Fruit fly (Drosophila melanogaster) whole organism, embryonic: ENCODE measurements around the gene CG5435.

Experiments used
- ATbp ChIP-seq: fragments of 200-800 bp; sonication (Bioruptor generic); optimal IDR thresholded peaks from 2 replicates; lab custom pipeline; 2017; ENCODE audit warnings: missing biosample characterization, mild to moderate bottlenecking, missing genetic modification characterization, missing genetic modification reagents
- Antp ChIP-seq: fragments of 200-800 bp; sonication (Bioruptor generic); optimal IDR thresholded peaks from 3 replicates; lab custom pipeline; 2016; ENCODE audit warnings: missing biosample characterization, missing genetic modification characterization
- CG10565 ChIP-seq: fragments of 200-800 bp; sonication (Bioruptor generic); optimal IDR thresholded peaks from 3 replicates; lab custom pipeline; 2016; ENCODE audit warnings: missing biosample characterization, mild to moderate bottlenecking, missing genetic modification characterization
- CG11398 ChIP-seq: fragments of 200-800 bp; sonication (Bioruptor generic); optimal IDR thresholded peaks from 2 replicates; lab custom pipeline; 2016; ENCODE audit warnings: missing biosample characterization, missing genetic modification characterization
- CG13775 ChIP-seq: fragments of 200-800 bp; sonication (Bioruptor generic); optimal IDR thresholded peaks from 3 replicates; lab custom pipeline; 2017; ENCODE audit warnings: missing biosample characterization, mild to moderate bottlenecking, missing genetic modification characterization
- CG15696 ChIP-seq: fragments of 200-800 bp; sonication (Bioruptor generic); optimal IDR thresholded peaks from 2 replicates; lab custom pipeline; 2019; ENCODE audit warnings: missing biosample characterization, mild to moderate bottlenecking, missing genetic modification characterization, moderate library complexity
- CG1603 ChIP-seq: fragments of 200-800 bp; sonication (Bioruptor generic); optimal IDR thresholded peaks from 2 replicates; lab custom pipeline; 2019; ENCODE audit warnings: missing biosample characterization, mild to moderate bottlenecking, missing genetic modification characterization, moderate library complexity
- CG16815 ChIP-seq: fragments of 200-800 bp; sonication (Bioruptor generic); optimal IDR thresholded peaks from 3 replicates; lab custom pipeline; 2017; ENCODE audit warnings: missing biosample characterization, mild to moderate bottlenecking, missing genetic modification characterization
- CG17186 ChIP-seq: fragments of 200-800 bp; sonication (Bioruptor generic); optimal IDR thresholded peaks from 3 replicates; lab custom pipeline; 2017; ENCODE audit warnings: missing biosample characterization, missing genetic modification reagents, missing genetic modification characterization
- CG17385 ChIP-seq: fragments of 200-800 bp; sonication (Bioruptor generic); optimal IDR thresholded peaks from 3 replicates; lab custom pipeline; 2018; ENCODE audit warnings: missing biosample characterization, mild to moderate bottlenecking, missing genetic modification characterization
- CG1792 ChIP-seq: fragments of 200-800 bp; sonication (Bioruptor generic); optimal IDR thresholded peaks from 2 replicates; lab custom pipeline; 2016; ENCODE audit warnings: missing biosample characterization, missing genetic modification characterization
- CG18599 ChIP-seq: fragments of 200-800 bp; sonication (Bioruptor generic); optimal IDR thresholded peaks from 3 replicates; lab custom pipeline; 2017; ENCODE audit warnings: missing biosample characterization, missing genetic modification characterization, mild to moderate bottlenecking, moderate library complexity, missing genetic modification reagents
- CG32767 ChIP-seq: fragments of 200-800 bp; sonication (Bioruptor generic); IDR thresholded peaks from 2 replicates; pipeline ENCODE4 v1.3.6; 2022; ENCODE audit warnings: missing biosample characterization, missing genetic modification characterization
- CG34224 ChIP-seq: fragments of 200-800 bp; sonication (Bioruptor generic); IDR thresholded peaks from 3 replicates; pipeline ENCODE4 v1.3.6; 2022; ENCODE audit warnings: missing biosample characterization, missing genetic modification characterization; ENCODE audit not compliant: partially characterized antibody
- CG4424 ChIP-seq: fragments of 200-800 bp; sonication (Bioruptor generic); optimal IDR thresholded peaks from 3 replicates; lab custom pipeline; 2016; ENCODE audit warnings: missing biosample characterization, missing genetic modification characterization
- CG4617 ChIP-seq: fragments of 200-800 bp; sonication (Bioruptor generic); optimal IDR thresholded peaks from 3 replicates; lab custom pipeline; 2016; ENCODE audit warnings: missing biosample characterization, missing genetic modification characterization, borderline replicate concordance
- CG4730 ChIP-seq: fragments of 200-800 bp; sonication (Bioruptor generic); IDR thresholded peaks from 2 replicates; pipeline ENCODE4 v1.3.6; 2022; ENCODE audit warnings: missing biosample characterization, missing genetic modification characterization
- CG6689 ChIP-seq: fragments of 200-800 bp; sonication (Bioruptor generic); IDR thresholded peaks from 2 replicates; pipeline ENCODE4 v1.3.6; 2022; ENCODE audit warnings: missing biosample characterization, missing genetic modification characterization
- CG8290 ChIP-seq, 3 experiments: fragments of 200-800 bp; sonication (Bioruptor generic); optimal IDR thresholded peaks; 2 replicates each; lab custom pipeline; 2016 to 2019; ENCODE audit warnings: missing biosample characterization in 3 of 3, missing genetic modification characterization in 3 of 3, mild to moderate bottlenecking in 2 of 3, moderate library complexity in 1 of 3
- CG8359 ChIP-seq: fragments of 200-800 bp; sonication (Bioruptor generic); optimal IDR thresholded peaks from 2 replicates; lab custom pipeline; 2017; ENCODE audit warnings: missing biosample characterization, mild to moderate bottlenecking, missing genetic modification characterization, borderline replicate concordance
- D19A ChIP-seq: fragments of 200-800 bp; optimal IDR thresholded peaks from 3 replicates; lab custom pipeline; 2019; ENCODE audit warnings: missing biosample characterization, mild to moderate bottlenecking, missing genetic modification characterization, moderate library complexity
- Dll ChIP-seq: fragments of 200-800 bp; sonication (Bioruptor generic); IDR thresholded peaks from 4 replicates; pipeline ENCODE4 v1.3.6; 2022; ENCODE audit warnings: missing biosample characterization, missing genetic modification characterization; ENCODE audit not compliant: partially characterized antibody
- HmgZ ChIP-seq: fragments of 200-800 bp; sonication (Bioruptor generic); optimal IDR thresholded peaks from 2 replicates; lab custom pipeline; 2018; ENCODE audit warnings: missing biosample characterization, mild to moderate bottlenecking, missing genetic modification characterization
- Lpt ChIP-seq: fragments of >200 bp; optimal IDR thresholded peaks from 2 replicates; lab custom pipeline; 2018; ENCODE audit warnings: missing biosample characterization, missing genetic modification characterization
- NC2α ChIP-seq: fragments of 200-800 bp; sonication (Bioruptor generic); optimal IDR thresholded peaks from 2 replicates; lab custom pipeline; 2016; ENCODE audit warnings: missing biosample characterization, missing genetic modification characterization
- Nf-YA ChIP-seq: fragments of 200-800 bp; sonication (Bioruptor generic); IDR thresholded peaks from 2 replicates; pipeline ENCODE4 v1.3.6; 2022; ENCODE audit warnings: missing biosample characterization, missing genetic modification characterization
- Oli ChIP-seq: fragments of 200-800 bp; sonication (Bioruptor generic); optimal IDR thresholded peaks from 2 replicates; lab custom pipeline; 2018; ENCODE audit warnings: missing biosample characterization, mild to moderate bottlenecking, missing genetic modification characterization, moderate library complexity
- PHDP ChIP-seq: fragments of 200-800 bp; sonication (Bioruptor generic); optimal IDR thresholded peaks from 3 replicates; lab custom pipeline; 2018; ENCODE audit warnings: missing biosample characterization, mild to moderate bottlenecking, missing genetic modification characterization, moderate library complexity
- Pdp1 ChIP-seq, 2 experiments: fragments of 200-800 bp; sonication (Bioruptor generic); optimal IDR thresholded peaks; 3 replicates each; lab custom pipeline; 2016; ENCODE audit warnings: missing biosample characterization in 2 of 2, missing genetic modification characterization in 2 of 2, mild to moderate bottlenecking in 1 of 2, moderate library complexity in 1 of 2
- Ravus ChIP-seq: fragments of 200-800 bp; sonication (Bioruptor generic); IDR thresholded peaks from 2 replicates; pipeline ENCODE4 v1.3.6; 2022; ENCODE audit warnings: missing biosample characterization, missing genetic modification characterization
- Taf1 ChIP-seq: fragments of 200-800 bp; sonication (Bioruptor generic); IDR thresholded peaks from 2 replicates; pipeline ENCODE4 v1.3.6; 2022; ENCODE audit warnings: missing biosample characterization, missing genetic modification characterization
- Vsx1 ChIP-seq: fragments of 200-800 bp; sonication (Bioruptor generic); optimal IDR thresholded peaks from 2 replicates; lab custom pipeline; 2017; ENCODE audit warnings: missing biosample characterization, mild to moderate bottlenecking, missing genetic modification characterization, missing genetic modification reagents
- Xrp1 ChIP-seq: fragments of 200-800 bp; sonication (Bioruptor generic); IDR thresholded peaks from 2 replicates; pipeline ENCODE4 v1.3.6; 2022; ENCODE audit warnings: missing biosample characterization, missing genetic modification characterization
- abd-A ChIP-seq: fragments of 200-800 bp; sonication (Bioruptor generic); optimal IDR thresholded peaks from 3 replicates; lab custom pipeline; 2019; ENCODE audit warnings: missing biosample characterization, mild to moderate bottlenecking, missing genetic modification characterization, moderate library complexity
- chinmo ChIP-seq: fragments of 200-800 bp; sonication (Bioruptor generic); IDR thresholded peaks from 4 replicates; pipeline ENCODE4 v1.3.6; 2022; ENCODE audit warnings: missing biosample characterization, missing genetic modification characterization; ENCODE audit not compliant: partially characterized antibody
- en ChIP-seq: fragments of 200-800 bp; sonication (Bioruptor generic); optimal IDR thresholded peaks from 2 replicates; lab custom pipeline; 2016; ENCODE audit warnings: missing biosample characterization, missing genetic modification characterization
- jing ChIP-seq: fragments of 200-800 bp; sonication (Bioruptor generic); optimal IDR thresholded peaks from 2 replicates; lab custom pipeline; 2018; ENCODE audit warnings: missing biosample characterization, mild to moderate bottlenecking, missing genetic modification characterization
- lilli ChIP-seq: fragments of 200-800 bp; sonication (Bioruptor generic); optimal IDR thresholded peaks from 3 replicates; lab custom pipeline; 2016; ENCODE audit warnings: missing biosample characterization, missing genetic modification characterization
- lmd ChIP-seq: fragments of 200-800 bp; sonication (Bioruptor generic); IDR thresholded peaks from 2 replicates; pipeline ENCODE4 v1.3.6; 2022; ENCODE audit warnings: missing biosample characterization, missing genetic modification characterization
- onecut ChIP-seq: fragments of 200-800 bp; sonication (Bioruptor generic); IDR thresholded peaks from 2 replicates; pipeline ENCODE4 v1.3.6; 2022; ENCODE audit warnings: missing biosample characterization, missing genetic modification characterization
- pan ChIP-seq, 4 experiments: fragments of >200 bp in 3 of 4; fragments of 200-800 bp in 1 of 4; sonication (Bioruptor generic) in 1 of 4; optimal IDR thresholded peaks in 3 of 4; IDR thresholded peaks in 1 of 4; 2 replicates each; pipeline versions ENCODE4 v1.3.6 to Lab custom; 2017 to 2022; ENCODE audit warnings: missing biosample characterization in 2 of 4, missing genetic modification characterization in 2 of 4, mixed read lengths in 1 of 4
- pb ChIP-seq: fragments of 200-800 bp; sonication (Bioruptor generic); optimal IDR thresholded peaks from 3 replicates; lab custom pipeline; 2016; ENCODE audit warnings: missing biosample characterization, missing genetic modification characterization
- run ChIP-seq: fragments of 200-800 bp; sonication (Bioruptor generic); optimal IDR thresholded peaks from 3 replicates; lab custom pipeline; 2018; ENCODE audit warnings: missing biosample characterization, mild to moderate bottlenecking, missing genetic modification characterization
- toy ChIP-seq: fragments of 200-800 bp; sonication (Bioruptor generic); IDR thresholded peaks from 2 replicates; pipeline ENCODE4 v1.3.6; 2022; ENCODE audit warnings: missing biosample characterization, missing genetic modification characterization
- twi ChIP-seq: fragments of 200-800 bp; optimal IDR thresholded peaks from 2 replicates; lab custom pipeline; 2019; ENCODE audit warnings: missing biosample characterization, mild to moderate bottlenecking, missing genetic modification characterization, moderate library complexity
- vfl ChIP-seq: fragments of 200-800 bp; sonication (Bioruptor generic); optimal IDR thresholded peaks from 2 replicates; lab custom pipeline; 2016; ENCODE audit warnings: missing biosample characterization, missing genetic modification characterization

Gene CG5435

DNA sequence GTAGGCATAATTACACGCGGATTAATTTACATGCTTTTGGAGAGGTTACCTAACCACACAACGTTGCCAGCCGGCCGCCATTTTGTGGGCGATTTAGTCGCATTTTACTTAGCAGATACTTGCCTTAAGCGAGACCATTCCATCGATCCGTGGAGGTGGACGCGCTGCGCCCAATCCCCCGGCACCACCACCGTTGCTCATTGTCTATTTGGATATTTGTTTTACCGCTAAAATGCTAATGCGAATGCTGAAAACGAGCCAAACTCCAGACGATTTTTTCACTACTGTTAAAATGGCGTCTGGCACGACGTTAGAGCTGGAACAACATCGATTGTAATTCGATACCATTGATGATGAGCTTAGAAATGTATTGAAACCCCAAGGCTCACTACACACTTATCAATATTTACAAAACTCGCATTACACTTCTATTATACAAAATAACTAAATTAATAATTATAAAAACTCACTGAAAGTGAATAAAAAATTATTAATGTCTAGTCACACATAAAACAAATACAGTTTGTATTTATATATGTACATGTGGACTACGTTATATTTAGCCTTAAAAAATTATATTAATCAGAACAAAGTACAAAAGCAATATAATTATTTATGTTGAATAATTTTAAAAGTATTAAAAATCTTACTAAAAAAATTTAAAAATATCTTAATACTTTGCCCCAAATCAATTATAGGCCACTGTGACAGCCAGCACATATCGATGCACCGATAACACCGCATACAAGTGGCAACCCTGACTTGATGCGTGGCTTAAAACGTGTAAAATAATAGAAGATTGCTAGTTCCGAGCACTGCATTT lies 3.2 kb upstream of the CG5435 start, which contains the start of gene eRF3 (continued):
- TF ChIP-seq CG34224 (GFP tag; lab: Robert Waterston, UW) (peak; percentile 24; the same call in 1 of the 3 replicates), pb (GFP tag; lab: Kevin White, UChicago) (no peak), onecut (GFP tag; lab: Robert Waterston, UW) (peak; percentile 29; the same call in 1 of the 2 replicates), CG8290 (GFP tag; optimal IDR thresholded peaks at IDR 0.05; lab: Kevin White, UChicago) (peak; percentile 8), CG8290 (tag; optimal IDR thresholded peaks at IDR 0.05; lab: Kevin White, UChicago) (peak in 1 of 2 experiments; percentile 64), ATbp (GFP tag; lab: Kevin White, UChicago) (peak; percentile 33), D19A (tag; lab: Kevin White, UChicago) (peak; percentile 80), CG32767 (GFP tag; lab: Robert Waterston, UW) (no peak; the same call in 1 of the 2 replicates), Pdp1 (GFP tag; optimal IDR thresholded peaks at IDR 0.05; lab: Kevin White, UChicago) (peak in 1 of 2 experiments; percentile 96), Ravus (GFP tag; lab: Robert Waterston, UW) (peak; percentile 27), CG4424 (GFP tag; lab: Kevin White, UChicago) (peak; percentile 71), pan (optimal IDR thresholded peaks at IDR 0.05; lab: Kevin White, UChicago) (no peak), pan (GFP tag; optimal IDR thresholded peaks at IDR 0.05 in 1 of 2, IDR thresholded peaks at IDR 0.05 in 1 of 2) (peak in 1 of 2 experiments; percentile 83), PHDP (tag; lab: Kevin White, UChicago) (peak; percentile 78), jing (GFP tag; lab: Kevin White, UChicago) (no peak), CG1603 (peak; percentile 60), chinmo (GFP tag; lab: Robert Waterston, UW) (peak; percentile 80; the same call in 1 of the 4 replicates), Xrp1 (peak; percentile 78; the same call in 1 of the 2 replicates), CG13775 (GFP tag; lab: Kevin White, UChicago) (peak; percentile 88), abd-A (tag; lab: Kevin White, UChicago) (no peak), Oli (tag; lab: Kevin White, UChicago) (peak; percentile 74), lilli (GFP tag; lab: Kevin White, UChicago) (peak; percentile 62), lmd (peak; percentile 78), Lpt (no peak), vfl (GFP tag; lab: Kevin White, UChicago) (no peak), CG10565 (GFP tag; lab: Kevin White, UChicago) (no peak), CG18599 (GFP tag; lab: Kevin White, UChicago) (peak; percentile 46), toy (GFP tag; lab: Robert Waterston, UW) (no peak), CG4617 (GFP tag; lab: Kevin White, UChicago) (no peak), Taf1 (GFP tag; lab: Robert Waterston, UW) (peak; percentile 59; the same call in 1 of the 2 replicates), CG16815 (peak; percentile 77), Dll (GFP tag; lab: Robert Waterston, UW) (peak; percentile 39; the same call in 2 of the 4 replicates), CG17385 (GFP tag; lab: Kevin White, UChicago) (peak; percentile 56), CG4730 (GFP tag; lab: Robert Waterston, UW) (peak; percentile 65), CG17186 (GFP tag; lab: Kevin White, UChicago) (no peak), CG11398 (GFP tag; lab: Kevin White, UChicago) (no peak), Vsx1 (peak; percentile 21), CG6689 (GFP tag; lab: Robert Waterston, UW) (peak; percentile 82), en (GFP tag; lab: Kevin White, UChicago) (no peak), CG15696 (tag; lab: Kevin White, UChicago) (peak; percentile 87), CG1792 (GFP tag; lab: Kevin White, UChicago) (no peak), NC2α (GFP tag; lab: Kevin White, UChicago) (no peak), twi (tag; lab: Kevin White, UChicago) (peak; percentile 75), Antp (GFP tag; lab: Kevin White, UChicago) (no peak), CG8359 (peak; percentile 6), HmgZ (tag; lab: Kevin White, UChicago) (peak; percentile 6), run (no peak), Nf-YA (no peak; the same call in 1 of the 2 replicates)
